Worm (Caenorhabditis elegans): ENCODE results near the gene Y50D4A.4.

The Y50D4A.4 gene

ce11 chrV:1152736-1153135, 43.2 kb downstream of the Y50D4A.4 start (continued):
- no peak for TF ChIP-seq let-607 (tag; optimal IDR thresholded peaks at IDR 0.05)
- peak; percentile 87 for TF ChIP-seq efl-1 (GFP tag; optimal IDR thresholded peaks at IDR 0.05)
- no peak for TF ChIP-seq attf-5 (GFP tag; optimal IDR thresholded peaks at IDR 0.05)
- TF ChIP-seq tbp1 (GFP tag; optimal IDR thresholded peaks at IDR 0.05), result peak; percentile 40
- TF ChIP-seq T07F8.4 (tag; optimal IDR thresholded peaks at IDR 0.05), result no peak
- no peak for TF ChIP-seq nhr-80 (tag; optimal IDR thresholded peaks at IDR 0.05)
- peak; percentile 71 for TF ChIP-seq snpc-3.4 (tag; optimal IDR thresholded peaks at IDR 0.05)
- TF ChIP-seq D2030.7 (GFP tag; IDR thresholded peaks at IDR 0.05), result peak; percentile 93
- TF ChIP-seq aptf-2 (GFP tag; conservative IDR thresholded peaks at IDR 0.05), result no peak
- TF ChIP-seq aptf-3 (GFP tag; IDR thresholded peaks at IDR 0.05), result no peak
- peak; percentile 86 for TF ChIP-seq ceh-91 (GFP tag; IDR thresholded peaks at IDR 0.05)
- TF ChIP-seq snpc-4 (GFP tag; optimal IDR thresholded peaks at IDR 0.05), result no peak
- TF ChIP-seq snpc-4 (tag; optimal IDR thresholded peaks at IDR 0.05), result peak in 2 of 4 experiments; percentile 28 to 48
- peak; percentile 41; the same call in 1 of the 2 replicates for TF ChIP-seq C17E4.6 (GFP tag; IDR thresholded peaks at IDR 0.05)
- TF ChIP-seq nhr-90 (tag; optimal IDR thresholded peaks at IDR 0.05), result no peak
- TF ChIP-seq F52B5.7 (tag; optimal IDR thresholded peaks at IDR 0.05), result no peak

ce11 chrV:1151830-1152229, 44.1 kb downstream of the Y50D4A.4 start:
- TF ChIP-seq hsf-1 (GFP tag; IDR thresholded peaks at IDR 0.05) (no peak), F23B12.7 (tag; optimal IDR thresholded peaks at IDR 0.05; ENCODE audit: insufficient read depth) (no peak), hmg-20 (GFP tag; IDR thresholded peaks at IDR 0.05) (no peak), ama-1 (optimal IDR thresholded peaks at IDR 0.05) (peak; percentile 50), ama-1 (GFP tag; optimal IDR thresholded peaks at IDR 0.05) (no peak), fkh-3 (tag; optimal IDR thresholded peaks at IDR 0.05) (no peak), B0019.2 (GFP tag; conservative IDR thresholded peaks at IDR 0.05) (no peak), mel-28 (tag; optimal IDR thresholded peaks at IDR 0.05; ENCODE audit: borderline replicate concordance) (no peak), C17E4.6 (GFP tag; IDR thresholded peaks at IDR 0.05) (no peak), lag-1 (GFP tag; IDR thresholded peaks at IDR 0.05) (no peak), nhr-27 (tag; optimal IDR thresholded peaks at IDR 0.05) (no peak), B0035.1 (tag; optimal IDR thresholded peaks at IDR 0.05) (no peak), xnd-1 (tag; optimal IDR thresholded peaks at IDR 0.05) (no peak), egl-44 (GFP tag; IDR thresholded peaks at IDR 0.05) (0 out of 2 replicates have a peak, but pooled peaks have one; percentile 31)

- TF ChIP-seq hmg-20 (GFP tag; IDR thresholded peaks at IDR 0.05), result peak; percentile 92
- TF ChIP-seq Y79H2A.3 (GFP tag; conservative IDR thresholded peaks at IDR 0.05), result no peak
- no peak for TF ChIP-seq mes-4 (tag; optimal IDR thresholded peaks at IDR 0.05)
- no peak for TF ChIP-seq madf-8 (GFP tag; conservative IDR thresholded peaks at IDR 0.05)
- TF ChIP-seq madf-6 (GFP tag; IDR thresholded peaks at IDR 0.05), result peak; percentile 56
- TF ChIP-seq madf-10 (tag; optimal IDR thresholded peaks at IDR 0.05), result peak; percentile 96
- no peak for TF ChIP-seq ceh-40 (GFP tag; IDR thresholded peaks at IDR 0.05)
- TF ChIP-seq lir-1 (GFP tag; conservative IDR thresholded peaks at IDR 0.05), result peak; percentile 92
- TF ChIP-seq unc-62 (GFP tag; optimal IDR thresholded peaks at IDR 0.05), result no peak
- TF ChIP-seq pbrm-1 (GFP tag; IDR thresholded peaks at IDR 0.05), result peak; percentile 99
- peak; percentile 81 for TF ChIP-seq die-1 (tag; optimal IDR thresholded peaks at IDR 0.05)
- TF ChIP-seq F55B11.4 (tag; optimal IDR thresholded peaks at IDR 0.05; ENCODE audit: borderline replicate concordance, insufficient read depth), result no peak
- TF ChIP-seq tbx-9 (tag; optimal IDR thresholded peaks at IDR 0.05; ENCODE audit: borderline replicate concordance), result peak; percentile 31
- no peak for TF ChIP-seq hrde-1 (tag; optimal IDR thresholded peaks at IDR 0.05; ENCODE audit: borderline replicate concordance)
- TF ChIP-seq F33H1.4 (GFP tag; IDR thresholded peaks at IDR 0.05), result peak; percentile 58
- peak; percentile 100 for TF ChIP-seq chd-7 (tag; optimal IDR thresholded peaks at IDR 0.05)
- peak; percentile 77 for TF ChIP-seq tbp1 (GFP tag; optimal IDR thresholded peaks at IDR 0.05)
- TF ChIP-seq let-526 (GFP tag; IDR thresholded peaks at IDR 0.05), result peak; percentile 96
- peak; percentile 99 for TF ChIP-seq ets-4 (GFP tag; optimal IDR thresholded peaks at IDR 0.05)
- TF ChIP-seq akir-1 (GFP tag; optimal IDR thresholded peaks at IDR 0.05), result no peak
- no peak for TF ChIP-seq hlh-26 (GFP tag; conservative IDR thresholded peaks at IDR 0.05)
These were observed 44.6 kb downstream of the Y50D4A.4 start for ce11 chrV:1151324-1151742.

Measured in whole organism, young adult.